Worm (Caenorhabditis elegans) whole organism, L4/young adult: Measurements from ENCODE around the gene pcyt-2.2.

Experiments used
- W03F9.2 ChIP-seq: fragments of 150-350 bp; optimal IDR thresholded peaks from 2 replicates; lab custom pipeline; 2014; ENCODE audit warnings: missing biosample characterization, missing genetic modification characterization
- dao-5 ChIP-seq: sonication (generic microtip); optimal IDR thresholded peaks from 2 replicates; lab custom pipeline; 2016; ENCODE audit warnings: missing genotype, missing genetic modification characterization, moderate library complexity, missing compliant biosample characterization
- him-1 ChIP-seq: sonication (generic microtip); optimal IDR thresholded peaks from 2 replicates; lab custom pipeline; 2016; ENCODE audit warnings: missing genotype, missing genetic modification reagents, missing genetic modification characterization, missing compliant biosample characterization

ce11 chrX:7897690-7898089 is 13.6 kb downstream of the pcyt-2.2 start, which contains the start of gene latd-1:
- TF ChIP-seq W03F9.2 (tag; lab: Kevin White, UChicago) (no peak), dao-5 (tag; lab: Kevin White, UChicago) (no peak), him-1 (tag; lab: Kevin White, UChicago) (no peak)
